Worm (Caenorhabditis elegans) whole organism, L3 larva: Measurements from ENCODE around the gene rde-12.

Experiments
- ama-1 ChIP-seq: fragments of 150-350 bp; optimal IDR thresholded peaks from 2 replicates; lab custom pipeline; 2018
- ceh-82 ChIP-seq: fragments of 150-350 bp; optimal IDR thresholded peaks from 2 replicates; lab custom pipeline; 2014; ENCODE audit warnings: missing biosample characterization, missing genetic modification characterization
- egl-27 ChIP-seq: sonication (generic microtip); optimal IDR thresholded peaks from 4 replicates; lab custom pipeline; 2017; ENCODE audit warnings: missing biosample characterization, missing genetic modification reagents, missing genetic modification characterization
- elt-1 ChIP-seq: fragments of 150-350 bp; optimal IDR thresholded peaks from 2 replicates; lab custom pipeline; 2014; ENCODE audit warnings: missing biosample characterization, missing genetic modification characterization
- hmg-11 ChIP-seq: sonication (generic microtip); optimal IDR thresholded peaks from 2 replicates; lab custom pipeline; 2016; ENCODE audit warnings: missing genetic modification characterization, missing compliant biosample characterization
- jun-1 ChIP-seq: fragments of 150-350 bp; optimal IDR thresholded peaks from 2 replicates; lab custom pipeline; 2014; ENCODE audit warnings: missing biosample characterization, missing genetic modification reagents, missing genetic modification characterization
- lin-15B ChIP-seq: fragments of 150-350 bp; optimal IDR thresholded peaks from 2 replicates; lab custom pipeline; 2014; ENCODE audit warnings: missing biosample characterization, missing genetic modification characterization
- lin-39 ChIP-seq: fragments of 150-350 bp; optimal IDR thresholded peaks from 2 replicates; lab custom pipeline; 2018; ENCODE audit warnings: missing biosample characterization, missing genetic modification reagents, missing genetic modification characterization
- nhr-77 ChIP-seq: fragments of 150-350 bp; optimal IDR thresholded peaks from 2 replicates; lab custom pipeline; 2014; ENCODE audit warnings: missing biosample characterization, missing genetic modification characterization
- pha-4 ChIP-seq: fragments of 150-350 bp; optimal IDR thresholded peaks from 2 replicates; lab custom pipeline; 2014; ENCODE audit warnings: missing biosample characterization, missing genetic modification reagents, missing genetic modification characterization
- snpc-4 ChIP-seq: fragments of 150-350 bp; optimal IDR thresholded peaks from 2 replicates; lab custom pipeline; 2014; ENCODE audit warnings: missing biosample characterization, missing genetic modification characterization
- unc-39 ChIP-seq: sonication (generic microtip); optimal IDR thresholded peaks from 4 replicates; lab custom pipeline; 2017; ENCODE audit warnings: missing biosample characterization, missing genetic modification characterization

DNA sequence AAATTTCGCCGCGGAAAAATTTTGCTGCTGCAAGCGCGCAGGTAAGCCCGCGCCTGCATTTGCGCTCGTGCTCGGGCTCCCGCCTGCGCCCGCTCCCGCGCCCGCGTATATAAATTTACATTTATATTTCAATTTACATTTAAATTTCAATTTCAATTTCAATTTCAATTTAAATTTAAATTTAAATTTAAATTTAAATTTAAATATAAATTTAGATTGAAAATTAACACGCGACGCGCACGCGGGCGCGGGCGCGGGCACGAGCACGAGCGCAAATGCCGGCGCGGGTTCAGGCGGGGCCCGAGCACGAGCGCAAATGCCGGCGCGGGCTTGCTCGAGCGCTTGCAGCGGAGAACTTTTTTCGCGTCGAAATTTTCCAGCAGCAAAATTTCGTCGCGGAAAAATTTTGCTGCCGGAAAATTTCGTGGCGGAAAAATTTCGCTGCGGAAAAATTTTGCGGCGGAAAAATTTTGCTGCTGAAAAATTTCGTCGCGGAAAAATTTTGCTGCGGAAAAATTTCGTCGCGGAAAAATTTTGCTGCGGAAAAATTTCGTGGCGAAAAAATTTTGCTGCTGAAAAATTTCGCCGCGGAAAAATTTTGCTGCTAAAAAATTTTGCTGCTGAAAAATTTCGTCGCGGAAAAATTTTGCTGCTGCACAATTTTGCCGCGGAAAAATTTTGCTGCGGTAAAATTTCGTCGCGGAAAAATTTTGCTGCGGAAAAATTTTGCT lies 19.2 kb upstream of the rde-12 start:
- TF ChIP-seq egl-27 (tag; lab: Kevin White, UChicago) (no peak), ceh-82 (tag; lab: Kevin White, UChicago) (no peak), pha-4 (tag; lab: Kevin White, UChicago) (no peak), nhr-77 (tag; lab: Kevin White, UChicago) (no peak), snpc-4 (tag; lab: Kevin White, UChicago) (no peak), lin-15B (tag; lab: Kevin White, UChicago) (no peak), hmg-11 (tag; lab: Kevin White, UChicago) (no peak), elt-1 (no peak), unc-39 (tag; lab: Kevin White, UChicago) (no peak), ama-1 (lab: Kevin White, UChicago) (no peak), jun-1 (tag; lab: Kevin White, UChicago) (no peak), lin-39 (tag; lab: Kevin White, UChicago) (no peak)
